Worm (Caenorhabditis elegans) whole organism, early embryonic: ENCODE results near the gene F09E5.14.

Experiments used
- B0310.2 ChIP-seq: sonication (generic microtip); optimal IDR thresholded peaks from 2 replicates; lab custom pipeline; 2016; ENCODE audit warnings: mild to moderate bottlenecking, missing genetic modification characterization, missing compliant biosample characterization
- F13C5.2 ChIP-seq: sonication (generic microtip); optimal IDR thresholded peaks from 2 replicates; lab custom pipeline; 2017; ENCODE audit warnings: mild to moderate bottlenecking, missing genetic modification characterization, inconsistent platforms, missing compliant biosample characterization
- aly-1 ChIP-seq: sonication (generic microtip); optimal IDR thresholded peaks from 2 replicates; lab custom pipeline; 2016; ENCODE audit warnings: missing genetic modification characterization, missing compliant biosample characterization
- ama-1 ChIP-seq: fragments of 150-350 bp; optimal IDR thresholded peaks from 2 replicates; lab custom pipeline; 2014
- ceh-13 ChIP-seq: fragments of 200-800 bp; sonication (Bioruptor generic); optimal IDR thresholded peaks from 2 replicates; lab custom pipeline; 2018; ENCODE audit warnings: mild to moderate bottlenecking, missing genetic modification characterization, missing compliant biosample characterization
- flt-1 ChIP-seq: fragments of 200-800 bp; sonication (Bioruptor generic); IDR thresholded peaks from 2 replicates; pipeline ENCODE4 v1.3.6; 2022; ENCODE audit warnings: missing genetic modification characterization, missing compliant biosample characterization
- hnd-1 ChIP-seq: sonication (generic microtip); optimal IDR thresholded peaks from 2 replicates; lab custom pipeline; 2016; ENCODE audit warnings: missing genetic modification characterization, missing compliant biosample characterization
- pes-1 ChIP-seq: fragments of 200-800 bp; sonication (Bioruptor generic); IDR thresholded peaks from 2 replicates; pipeline ENCODE4 v1.3.6; 2022; ENCODE audit warnings: missing genetic modification reagents, missing genetic modification characterization, missing compliant biosample characterization
- scrt-1 ChIP-seq: fragments of 200-800 bp; sonication (Bioruptor generic); IDR thresholded peaks from 2 replicates; pipeline ENCODE4 v1.3.6; 2022; ENCODE audit warnings: missing genetic modification characterization, missing compliant biosample characterization
- tbx-11 ChIP-seq: fragments of 200-800 bp; sonication (Bioruptor generic); IDR thresholded peaks from 2 replicates; pipeline ENCODE4 v1.3.6; 2022; ENCODE audit warnings: missing genetic modification characterization, missing compliant biosample characterization
- tbx-37 ChIP-seq: fragments of 200-800 bp; sonication (Bioruptor generic); conservative IDR thresholded peaks from 2 replicates; pipeline ENCODE4 v1.3.6; 2022; ENCODE audit warnings: missing genetic modification reagents, missing genetic modification characterization, missing compliant biosample characterization

DNA sequence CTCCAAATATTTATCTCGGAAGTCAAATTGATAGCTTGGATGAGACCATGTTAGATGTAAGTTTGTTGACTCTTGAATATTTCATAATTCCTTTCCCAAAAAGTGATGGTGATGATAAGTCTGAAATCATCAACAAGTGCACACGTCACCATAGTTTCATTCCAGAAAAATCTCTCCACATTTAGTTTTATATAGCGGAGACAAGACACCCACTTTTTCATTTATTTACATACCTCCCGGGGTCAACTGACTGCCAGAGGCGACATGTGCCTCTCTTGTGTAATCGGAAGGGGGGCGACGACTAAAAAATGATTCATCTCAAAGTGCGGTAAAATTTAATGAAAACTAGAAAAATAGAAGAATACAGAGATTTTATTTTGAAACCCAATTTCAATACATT lies 6.4 kb downstream of the F09E5.14 start:
- TF ChIP-seq pes-1 (GFP tag; lab: Robert Waterston, UW) (no peak), ceh-13 (GFP tag; lab: Kevin White, UChicago) (no peak), B0310.2 (tag; lab: Kevin White, UChicago) (no peak), ama-1 (lab: Kevin White, UChicago) (no peak), aly-1 (tag; lab: Kevin White, UChicago) (no peak), flt-1 (GFP tag; lab: Robert Waterston, UW) (no peak), scrt-1 (GFP tag; lab: Robert Waterston, UW) (no peak), tbx-11 (GFP tag; lab: Robert Waterston, UW) (no peak), hnd-1 (tag; lab: Kevin White, UChicago) (no peak), F13C5.2 (tag; lab: Kevin White, UChicago) (no peak), tbx-37 (GFP tag; lab: Robert Waterston, UW) (no peak)
